Fruit fly (Drosophila melanogaster): ENCODE measurements around the gene Yod1.
A peak's percentile ranks its signal among the peaks of the same experiment; 100 is the strongest.

The Yod1 gene

DNA sequence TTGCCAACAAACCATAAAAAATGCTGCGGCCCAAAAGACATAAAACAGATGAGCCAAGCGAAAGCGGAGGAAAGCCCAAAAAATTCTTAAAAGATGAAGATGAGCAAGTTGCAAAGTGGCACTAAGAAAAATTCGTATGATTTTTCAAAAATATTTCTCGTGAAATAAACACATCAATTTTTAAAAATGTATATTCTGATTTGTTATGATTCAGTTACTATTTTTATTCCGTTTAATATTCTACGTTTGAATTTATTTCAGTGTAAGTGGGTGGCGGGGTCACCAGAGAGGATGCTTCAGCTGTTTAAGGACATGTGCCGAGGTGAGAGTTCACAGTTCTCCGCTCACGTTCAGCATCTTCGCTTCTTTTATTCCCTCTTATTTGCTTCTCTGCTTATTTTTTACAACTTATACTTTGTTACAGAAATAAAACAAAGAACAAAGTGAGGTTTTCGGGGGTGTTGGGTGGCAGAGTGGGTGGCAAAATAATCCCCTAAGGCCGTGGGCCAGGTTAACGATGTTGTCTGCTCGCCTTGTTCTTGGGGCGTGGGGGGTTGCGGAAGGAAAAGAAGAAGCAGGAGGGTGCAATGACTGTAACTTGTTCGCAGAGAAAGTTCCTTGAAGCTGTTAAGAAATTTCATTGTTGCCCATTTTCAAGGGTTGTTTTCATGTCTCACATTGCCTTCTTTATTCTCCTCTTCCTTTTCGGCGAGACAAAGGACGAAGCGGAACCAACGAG, 48.8 kb downstream of the Yod1 start (continued):
- TF ChIP-seq CG11093 (GFP tag; IDR thresholded peaks at IDR 0.05) (no peak), HmgD (GFP tag; optimal IDR thresholded peaks at IDR 0.05) (no peak), lilli (GFP tag; optimal IDR thresholded peaks at IDR 0.05) (peak; percentile 53), CG16815 (GFP tag; optimal IDR thresholded peaks at IDR 0.05) (no peak), Dfd (GFP tag; optimal IDR thresholded peaks at IDR 0.05) (no peak), jigr1 (GFP tag; IDR thresholded peaks at IDR 0.05) (no peak), crc (GFP tag; optimal IDR thresholded peaks at IDR 0.05) (no peak), Xbp1 (GFP tag; optimal IDR thresholded peaks at IDR 0.05) (peak; percentile 29), CG16813 (GFP tag; IDR thresholded peaks at IDR 0.05; ENCODE audit: partially characterized antibody) (no peak), abd-A (tag; optimal IDR thresholded peaks at IDR 0.05) (peak; percentile 77), CG3838 (GFP tag; optimal IDR thresholded peaks at IDR 0.05) (no peak), CG1529 (GFP tag; optimal IDR thresholded peaks at IDR 0.05) (no peak), maf-S (GFP tag; optimal IDR thresholded peaks at IDR 0.05) (peak; percentile 6), tio (GFP tag; optimal IDR thresholded peaks at IDR 0.05) (peak; percentile 19), CG10274 (GFP tag; optimal IDR thresholded peaks at IDR 0.05) (no peak), CG18011 (GFP tag; optimal IDR thresholded peaks at IDR 0.05) (no peak), slbo (GFP tag; IDR thresholded peaks at IDR 0.05) (peak; percentile 70), Ravus (GFP tag; IDR thresholded peaks at IDR 0.05) (no peak), CG12659 (GFP tag; optimal IDR thresholded peaks at IDR 0.05) (peak; percentile 51), aop (GFP tag; IDR thresholded peaks at IDR 0.05) (no peak), bab2 (GFP tag; optimal IDR thresholded peaks at IDR 0.05) (peak; percentile 17), CG31365 (tag; optimal IDR thresholded peaks at IDR 0.05) (no peak), HHEX (GFP tag; optimal IDR thresholded peaks at IDR 0.05) (peak; percentile 26), gt (GFP tag; IDR thresholded peaks at IDR 0.05) (no peak), CG2712 (tag; optimal IDR thresholded peaks at IDR 0.05) (peak; percentile 57), PHDP (tag; optimal IDR thresholded peaks at IDR 0.05) (peak; percentile 59), Sox102F (GFP tag; optimal IDR thresholded peaks at IDR 0.05) (peak; percentile 52), CG7556 (GFP tag; optimal IDR thresholded peaks at IDR 0.05) (peak; percentile 63), CG3281 (GFP tag; optimal IDR thresholded peaks at IDR 0.05) (peak; percentile 51), Ada2b (GFP tag; IDR thresholded peaks at IDR 0.05) (peak; percentile 28; the same call in 1 of the 2 replicates), dati (GFP tag; IDR thresholded peaks at IDR 0.05) (no peak), CG10565 (GFP tag; optimal IDR thresholded peaks at IDR 0.05) (no peak), CG10147 (GFP tag; optimal IDR thresholded peaks at IDR 0.05) (peak; percentile 57), dan (GFP tag; IDR thresholded peaks at IDR 0.05) (no peak), cwo (GFP tag; optimal IDR thresholded peaks at IDR 0.05) (peak; percentile 62), CG15601 (tag; optimal IDR thresholded peaks at IDR 0.05) (peak; percentile 0), kay (GFP tag; optimal IDR thresholded peaks at IDR 0.05) (no peak), chn (GFP tag; optimal IDR thresholded peaks at IDR 0.05) (peak; percentile 2), Bteb2 (GFP tag; optimal IDR thresholded peaks at IDR 0.05) (peak; percentile 5), CG11247 (GFP tag; IDR thresholded peaks at IDR 0.05) (no peak), hth (optimal IDR thresholded peaks at IDR 0.05) (no peak), CG12744 (GFP tag; optimal IDR thresholded peaks at IDR 0.05) (no peak), CG5953 (GFP tag; IDR thresholded peaks at IDR 0.05) (no peak), Dbx (GFP tag; IDR thresholded peaks at IDR 0.05) (peak; percentile 56; the same call in 1 of the 3 replicates), CG6175 (GFP tag; IDR thresholded peaks at IDR 0.05) (no peak), Blimp-1 (GFP tag; optimal IDR thresholded peaks at IDR 0.05) (peak; percentile 41), CG31441 (GFP tag; IDR thresholded peaks at IDR 0.05) (peak; percentile 56), CG17612 (GFP tag; IDR thresholded peaks at IDR 0.05) (no peak), CG2678 (tag; optimal IDR thresholded peaks at IDR 0.05) (peak; percentile 72), dimm (GFP tag; IDR thresholded peaks at IDR 0.05) (no peak), br (optimal IDR thresholded peaks at IDR 0.05) (no peak)

Data from whole organism, embryonic.